Worm (Caenorhabditis elegans): Measurements from ENCODE around the gene Y53G8AM.7.

Gene Y53G8AM.7

ce11 chrIII:3249038-3249420 lies 17.5 kb downstream of the Y53G8AM.7 start (continued):
- TF ChIP-seq fkh-3 (tag; optimal IDR thresholded peaks at IDR 0.05) (no peak), Y79H2A.3 (GFP tag; conservative IDR thresholded peaks at IDR 0.05) (no peak), F57C9.4 (tag; optimal IDR thresholded peaks at IDR 0.05) (peak; percentile 28), mel-28 (tag; optimal IDR thresholded peaks at IDR 0.05; ENCODE audit: borderline replicate concordance) (no peak), rec-8 (tag; optimal IDR thresholded peaks at IDR 0.05) (peak; percentile 56 to 86), rpc-1 (optimal IDR thresholded peaks at IDR 0.05) (peak; percentile 84), rpc-1 (tag; optimal IDR thresholded peaks at IDR 0.05) (peak; percentile 98), ceh-91 (GFP tag; IDR thresholded peaks at IDR 0.05) (no peak), ztf-28 (GFP tag; IDR thresholded peaks at IDR 0.05) (peak; percentile 55; the same call in 1 of the 2 replicates), madf-3 (GFP tag; IDR thresholded peaks at IDR 0.05) (no peak), Y95B8A.8 (GFP tag; IDR thresholded peaks at IDR 0.05) (no peak), C06A6.2 (GFP tag; conservative IDR thresholded peaks at IDR 0.05) (no peak), ztf-3 (GFP tag; optimal IDR thresholded peaks at IDR 0.05) (no peak), Y56A3A.18 (GFP tag; IDR thresholded peaks at IDR 0.05) (no peak), F33H1.4 (GFP tag; IDR thresholded peaks at IDR 0.05) (no peak; the same call in 1 of the 2 replicates), repo-1 (tag; optimal IDR thresholded peaks at IDR 0.05) (peak; percentile 41), ztf-26 (tag; optimal IDR thresholded peaks at IDR 0.05) (peak; percentile 4), aptf-2 (GFP tag; conservative IDR thresholded peaks at IDR 0.05) (no peak), let-526 (GFP tag; IDR thresholded peaks at IDR 0.05) (no peak), efl-1 (GFP tag; optimal IDR thresholded peaks at IDR 0.05) (no peak), bed-2 (GFP tag; IDR thresholded peaks at IDR 0.05) (no peak), F49E8.2 (tag; optimal IDR thresholded peaks at IDR 0.05; ENCODE audit: insufficient read depth) (peak; percentile 24), F10E7.11 (tag; optimal IDR thresholded peaks at IDR 0.05) (peak; percentile 10), snpc-1.1 (tag; optimal IDR thresholded peaks at IDR 0.05; ENCODE audit: insufficient read depth) (peak; percentile 40), lin-54 (GFP tag; optimal IDR thresholded peaks at IDR 0.05) (peak; percentile 49), xnd-1 (tag; optimal IDR thresholded peaks at IDR 0.05) (peak; percentile 4), F23B12.7 (tag; optimal IDR thresholded peaks at IDR 0.05; ENCODE audit: insufficient read depth) (peak; percentile 3), die-1 (tag; optimal IDR thresholded peaks at IDR 0.05) (peak; percentile 87), F37B4.10 (GFP tag; IDR thresholded peaks at IDR 0.05) (no peak), madf-10 (tag; optimal IDR thresholded peaks at IDR 0.05) (peak; percentile 61), ekl-4 (GFP tag; IDR thresholded peaks at IDR 0.05) (no peak), nfyb-1 (GFP tag; IDR thresholded peaks at IDR 0.05) (peak; percentile 80), ccch-3 (GFP tag; optimal IDR thresholded peaks at IDR 0.05) (no peak), him-1 (tag; optimal IDR thresholded peaks at IDR 0.05) (peak; percentile 20), tlf-1 (GFP tag; optimal IDR thresholded peaks at IDR 0.05) (peak; percentile 33), tbp1 (GFP tag; optimal IDR thresholded peaks at IDR 0.05) (peak; percentile 93), F22D6.2 (tag; optimal IDR thresholded peaks at IDR 0.05) (peak; percentile 38), mes-4 (tag; optimal IDR thresholded peaks at IDR 0.05) (peak; percentile 58), D2030.7 (GFP tag; IDR thresholded peaks at IDR 0.05) (no peak; the same call in 1 of the 2 replicates), hsf-1 (GFP tag; IDR thresholded peaks at IDR 0.05) (no peak; the same call in 1 of the 2 replicates), ceh-58 (GFP tag; IDR thresholded peaks at IDR 0.05) (no peak), rcor-1 (GFP tag; IDR thresholded peaks at IDR 0.05) (no peak), egrh-3 (GFP tag; IDR thresholded peaks at IDR 0.05) (no peak), sptf-2 (GFP tag; optimal IDR thresholded peaks at IDR 0.05) (no peak), madf-6 (GFP tag; IDR thresholded peaks at IDR 0.05) (peak; percentile 64), T07F8.4 (tag; optimal IDR thresholded peaks at IDR 0.05) (peak; percentile 61), F52B5.7 (tag; optimal IDR thresholded peaks at IDR 0.05) (peak; percentile 45), pha-4 (tag; optimal IDR thresholded peaks at IDR 0.05) (no peak), ets-4 (GFP tag; optimal IDR thresholded peaks at IDR 0.05) (no peak), lin-35 (GFP tag; optimal IDR thresholded peaks at IDR 0.05) (no peak)
